Fruit fly (Drosophila melanogaster): ENCODE results near the gene Rsbp15.

Gene Rsbp15

DNA sequence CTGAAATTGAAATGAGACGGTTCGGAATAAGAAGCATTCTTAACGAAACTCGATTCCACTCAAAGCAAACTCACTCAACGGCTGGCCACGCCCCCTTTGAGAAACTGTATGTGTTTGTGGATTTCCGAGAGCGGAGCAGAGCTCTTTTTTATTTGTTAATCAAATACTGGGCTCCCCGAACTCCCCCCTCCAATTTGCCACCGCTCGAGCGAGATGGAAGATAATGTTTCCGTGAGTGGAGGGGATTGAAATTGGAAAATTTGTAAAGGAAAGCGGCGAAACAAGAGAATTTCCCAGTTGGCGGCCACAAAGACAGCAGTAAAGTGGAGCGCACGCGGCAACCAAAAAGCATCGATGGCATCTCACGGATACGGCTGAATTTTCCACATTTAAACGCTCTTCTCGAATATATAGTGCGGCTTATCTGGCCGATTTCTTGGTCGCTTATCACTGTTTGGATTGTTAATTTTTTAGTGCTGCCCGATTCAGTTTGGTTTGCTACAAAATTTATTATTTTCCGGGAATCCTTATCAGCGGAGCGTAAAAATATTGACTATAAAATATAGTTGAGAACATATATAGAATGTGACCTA, 22.4 kb downstream of the Rsbp15 start (continued):
- TF ChIP-seq spab (GFP tag; optimal IDR thresholded peaks at IDR 0.05) = no peak
- TF ChIP-seq CG4318 (GFP tag; optimal IDR thresholded peaks at IDR 0.05) = no peak
- no peak for TF ChIP-seq pdm3 (GFP tag; optimal IDR thresholded peaks at IDR 0.05)
- no peak for TF ChIP-seq acj6 (GFP tag; optimal IDR thresholded peaks at IDR 0.05)
- no peak for TF ChIP-seq Gug (GFP tag; IDR thresholded peaks at IDR 0.05)
- TF ChIP-seq CG1621 (tag; optimal IDR thresholded peaks at IDR 0.05) = no peak
- TF ChIP-seq CG9139 (GFP tag; optimal IDR thresholded peaks at IDR 0.05) = no peak
- no peak for TF ChIP-seq Sox14 (GFP tag; optimal IDR thresholded peaks at IDR 0.05)
- peak; percentile 51; the same call in 1 of the 3 replicates for TF ChIP-seq eg (GFP tag; IDR thresholded peaks at IDR 0.05)
- no peak for TF ChIP-seq CG6792 (GFP tag; optimal IDR thresholded peaks at IDR 0.05)
- no peak for TF ChIP-seq CG6808 (GFP tag; optimal IDR thresholded peaks at IDR 0.05)
- no peak for TF ChIP-seq fd85E (GFP tag; optimal IDR thresholded peaks at IDR 0.05)
- no peak for TF ChIP-seq cyc (GFP tag; optimal IDR thresholded peaks at IDR 0.05)
- TF ChIP-seq Ets96B (tag; optimal IDR thresholded peaks at IDR 0.05) = no peak
- TF ChIP-seq Eip75B (GFP tag; optimal IDR thresholded peaks at IDR 0.05) = no peak
- TF ChIP-seq CG10631 (GFP tag; optimal IDR thresholded peaks at IDR 0.05) = no peak
- no peak for TF ChIP-seq Eip78C (GFP tag)
- TF ChIP-seq vri (GFP tag; optimal IDR thresholded peaks at IDR 0.05) = no peak
- TF ChIP-seq Hr38 (GFP tag; optimal IDR thresholded peaks at IDR 0.05) = no peak
- no peak for TF ChIP-seq lz (GFP tag; optimal IDR thresholded peaks at IDR 0.05)
- no peak for TF ChIP-seq Met (GFP tag; optimal IDR thresholded peaks at IDR 0.05)

DNA sequence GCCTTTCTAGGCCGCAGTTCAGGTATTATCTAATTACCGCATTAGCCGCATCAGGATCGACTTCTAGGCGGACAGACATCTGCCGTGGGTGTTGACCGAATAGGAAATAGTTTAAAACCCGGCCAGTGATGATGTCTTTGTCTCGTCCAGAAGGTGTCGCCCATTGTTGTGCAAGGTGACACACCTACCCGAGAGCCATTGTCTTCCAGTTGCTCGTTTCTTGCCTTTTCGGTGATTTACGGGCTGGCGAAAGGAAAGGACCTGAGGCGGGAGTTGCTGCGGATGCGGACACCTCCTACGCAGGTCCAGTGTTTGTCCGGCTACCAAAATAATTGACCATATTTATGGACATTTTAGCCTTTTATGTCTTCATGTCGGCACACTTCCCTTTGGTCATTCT, 26.1 kb downstream of the Rsbp15 start:
- TF ChIP-seq Eip78C (GFP tag) = no peak
- no peak for TF ChIP-seq Hr4 (GFP tag; optimal IDR thresholded peaks at IDR 0.05)
- no peak for TF ChIP-seq CG4318 (GFP tag; optimal IDR thresholded peaks at IDR 0.05)
- TF ChIP-seq CG10669 (GFP tag; optimal IDR thresholded peaks at IDR 0.05) = no peak
- TF ChIP-seq CG16779 (tag; optimal IDR thresholded peaks at IDR 0.05) = no peak
- no peak for TF ChIP-seq Sox14 (GFP tag; optimal IDR thresholded peaks at IDR 0.05)
- no peak for TF ChIP-seq dsx (GFP tag; optimal IDR thresholded peaks at IDR 0.05; ENCODE audit: poor library complexity, severe bottlenecking)
- no peak for TF ChIP-seq CG6792 (GFP tag; optimal IDR thresholded peaks at IDR 0.05)
- no peak for TF ChIP-seq CG15336 (GFP tag; IDR thresholded peaks at IDR 0.05)

DNA sequence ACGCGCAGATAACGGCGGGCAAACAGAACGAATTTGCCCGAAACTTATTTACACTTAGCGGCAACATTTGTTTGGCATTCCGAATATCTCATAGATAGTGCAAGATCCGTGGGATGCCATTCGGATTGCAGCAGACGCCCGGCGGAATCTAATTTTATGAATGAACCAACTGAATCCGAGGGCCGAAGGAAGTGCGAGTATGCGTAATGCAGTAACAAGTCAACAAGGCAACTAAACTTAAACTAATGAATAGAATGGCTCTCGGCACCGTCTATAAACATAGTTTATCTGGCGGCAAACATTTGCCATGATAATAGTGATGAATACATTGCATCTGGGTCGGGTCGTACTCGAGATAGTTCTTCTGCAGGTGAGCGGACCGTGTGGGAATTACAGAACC, 28.0 kb downstream of the Rsbp15 start:
- TF ChIP-seq Blimp-1 (GFP tag; optimal IDR thresholded peaks at IDR 0.05) = no peak
- peak; percentile 73 for TF ChIP-seq fkh (GFP tag; optimal IDR thresholded peaks at IDR 0.05)

DNA sequence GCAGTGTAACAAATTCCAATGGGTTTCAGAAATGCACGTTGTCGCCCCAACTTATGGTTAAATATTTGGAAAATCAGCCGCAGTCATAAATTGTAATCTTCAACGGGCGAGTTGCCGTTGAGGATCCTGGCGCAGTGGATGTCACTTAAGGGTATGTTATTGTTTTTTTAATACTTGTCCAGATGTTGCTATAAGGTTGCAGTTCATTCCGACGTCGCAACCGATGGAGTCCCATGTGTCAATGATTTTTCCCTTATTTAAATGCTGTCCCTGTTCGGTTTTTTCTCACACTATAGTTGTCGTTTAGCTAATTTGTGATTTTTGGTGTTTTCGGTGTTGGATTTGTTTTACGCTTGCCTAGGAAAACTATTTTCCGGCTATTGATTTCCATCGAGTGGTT, 29.3 kb downstream of the Rsbp15 start:
- no peak for TF ChIP-seq vri (GFP tag; optimal IDR thresholded peaks at IDR 0.05)
- TF ChIP-seq CG7368 (GFP tag; optimal IDR thresholded peaks at IDR 0.05) = no peak
- no peak for TF ChIP-seq CG15336 (GFP tag; IDR thresholded peaks at IDR 0.05)
- TF ChIP-seq CG6276 (GFP tag; optimal IDR thresholded peaks at IDR 0.05) = no peak
- TF ChIP-seq Gug (GFP tag; IDR thresholded peaks at IDR 0.05) = no peak
- TF ChIP-seq CG8119 (GFP tag; IDR thresholded peaks at IDR 0.05) = no peak
- TF ChIP-seq CG31627 (GFP tag; optimal IDR thresholded peaks at IDR 0.05) = no peak
- no peak for TF ChIP-seq salr (GFP tag; optimal IDR thresholded peaks at IDR 0.05)

DNA sequence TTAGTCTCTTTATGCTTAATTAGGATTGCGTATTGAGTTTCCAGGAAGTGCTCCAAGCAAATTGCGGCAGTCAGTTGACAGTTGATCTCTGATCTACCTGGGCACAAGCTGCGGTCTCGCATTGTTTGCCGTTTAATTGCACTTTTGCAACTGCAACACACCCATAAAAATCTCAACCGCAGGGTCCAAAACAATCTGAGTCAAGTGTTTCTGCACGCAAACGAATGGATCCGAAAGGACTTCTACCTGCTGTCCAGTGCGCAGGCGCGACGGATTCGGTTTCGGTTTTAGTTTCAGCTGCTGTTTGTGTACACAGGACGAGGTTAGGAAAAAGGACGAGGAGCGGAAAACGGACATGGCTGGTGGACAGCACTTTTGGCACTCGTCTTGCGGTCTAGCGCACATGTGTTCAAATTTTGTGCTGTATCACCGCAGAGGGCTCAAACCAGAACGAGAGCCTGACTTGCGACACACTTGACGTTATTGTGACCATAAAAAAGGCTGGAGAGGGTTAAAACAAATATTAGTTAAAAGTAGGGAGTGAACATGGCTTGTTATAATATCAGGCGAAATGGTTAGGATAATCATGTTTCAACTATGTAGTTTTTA, 30.4 kb downstream of the Rsbp15 start:
- TF ChIP-seq CG32006 (GFP tag; optimal IDR thresholded peaks at IDR 0.05) (no peak), CG4318 (GFP tag; optimal IDR thresholded peaks at IDR 0.05) (no peak), vri (GFP tag; optimal IDR thresholded peaks at IDR 0.05) (no peak), CG6808 (GFP tag; optimal IDR thresholded peaks at IDR 0.05) (no peak), fd85E (GFP tag; optimal IDR thresholded peaks at IDR 0.05) (no peak)

Data from whole organism, prepupa.